Fruit fly (Drosophila melanogaster): ENCODE results near the gene Spp.

Gene Spp

DNA sequence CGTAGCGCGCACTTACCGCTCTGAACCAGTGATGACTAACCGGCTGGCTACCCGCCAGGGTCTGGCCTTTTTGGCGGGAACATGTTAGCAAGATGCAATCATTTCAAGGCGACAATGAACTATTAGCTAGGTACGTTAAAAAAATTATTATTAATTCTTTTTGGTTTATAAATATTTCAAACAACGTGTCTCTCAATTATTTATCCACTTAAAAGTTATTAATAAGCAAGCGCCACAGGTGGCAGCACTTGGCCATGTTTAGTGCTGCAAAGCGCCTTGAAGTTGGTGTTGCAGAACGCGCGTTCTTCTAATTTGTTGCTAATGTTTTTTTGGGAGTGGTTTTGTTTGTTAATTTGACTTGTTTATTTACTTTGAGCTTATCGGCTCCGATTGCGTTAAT, 29.8 kb upstream of the Spp start, which contains the start of the genes Ipk2 and cold (continued):
- TF ChIP-seq HLH3B (GFP tag; IDR thresholded peaks at IDR 0.05) (peak; percentile 54; the same call in 1 of the 2 replicates), repo (GFP tag; optimal IDR thresholded peaks at IDR 0.05) (peak; percentile 31), Chrac-16 (GFP tag; optimal IDR thresholded peaks at IDR 0.05) (peak; percentile 78), grau (tag; optimal IDR thresholded peaks at IDR 0.05) (peak; percentile 83), bsh (GFP tag; optimal IDR thresholded peaks at IDR 0.05) (peak in 1 of 2 experiments; percentile 69), NC2β (GFP tag; optimal IDR thresholded peaks at IDR 0.05) (peak; percentile 64), Camta (GFP tag; optimal IDR thresholded peaks at IDR 0.05) (peak; percentile 78), Xrp1 (GFP tag; IDR thresholded peaks at IDR 0.05) (peak; percentile 80), H15 (GFP tag; IDR thresholded peaks at IDR 0.05) (peak; percentile 21; the same call in 1 of the 3 replicates), sima (GFP tag; optimal IDR thresholded peaks at IDR 0.05) (no peak), pzg (GFP tag; optimal IDR thresholded peaks at IDR 0.05) (peak; percentile 79), Dek (tag; optimal IDR thresholded peaks at IDR 0.05) (peak; percentile 58), her (GFP tag; optimal IDR thresholded peaks at IDR 0.05) (peak; percentile 36), CG7987 (GFP tag; optimal IDR thresholded peaks at IDR 0.05) (peak; percentile 76), Dad (GFP tag; optimal IDR thresholded peaks at IDR 0.05) (peak; percentile 64), Oaz (GFP tag; IDR thresholded peaks at IDR 0.05) (no peak), CG14710 (tag; optimal IDR thresholded peaks at IDR 0.05) (peak; percentile 93), tup (GFP tag; optimal IDR thresholded peaks at IDR 0.05) (peak; percentile 88), Rx (GFP tag; IDR thresholded peaks at IDR 0.05) (peak; percentile 62), da (GFP tag; optimal IDR thresholded peaks at IDR 0.05) (peak; percentile 37), CG9727 (GFP tag; optimal IDR thresholded peaks at IDR 0.05) (peak; percentile 81), Atf6 (GFP tag; IDR thresholded peaks at IDR 0.05) (peak; percentile 53; the same call in 1 of the 2 replicates), sisA (GFP tag; IDR thresholded peaks at IDR 0.05) (peak; percentile 70), Bteb2 (GFP tag; optimal IDR thresholded peaks at IDR 0.05) (peak; percentile 87), Dref (GFP tag; IDR thresholded peaks at IDR 0.05) (0 out of 2 replicates have a peak, but pooled peaks have one; percentile 38), jigr1 (GFP tag; IDR thresholded peaks at IDR 0.05) (peak; percentile 46; the same call in 1 of the 3 replicates), lilli (GFP tag; optimal IDR thresholded peaks at IDR 0.05) (peak; percentile 93), dm (GFP tag; optimal IDR thresholded peaks at IDR 0.05) (peak; percentile 61), CG4360 (GFP tag; IDR thresholded peaks at IDR 0.05) (no peak), mam (GFP tag; optimal IDR thresholded peaks at IDR 0.05) (peak; percentile 89), CG16863 (GFP tag; optimal IDR thresholded peaks at IDR 0.05) (peak; percentile 64), CG6813 (GFP tag; optimal IDR thresholded peaks at IDR 0.05) (peak; percentile 5), HLH4C (GFP tag; IDR thresholded peaks at IDR 0.05; ENCODE audit: partially characterized antibody) (no peak; the same call in 2 of the 3 replicates), Fer3 (tag; optimal IDR thresholded peaks at IDR 0.05) (peak; percentile 72), CG15073 (GFP tag; optimal IDR thresholded peaks at IDR 0.05) (no peak), hkb (optimal IDR thresholded peaks at IDR 0.05) (peak; percentile 92), hkb (GFP tag; IDR thresholded peaks at IDR 0.05) (peak; percentile 67), CG9876 (GFP tag; optimal IDR thresholded peaks at IDR 0.05) (peak; percentile 63), Mad (GFP tag; optimal IDR thresholded peaks at IDR 0.05) (peak; percentile 82), Trl (optimal IDR thresholded peaks at IDR 0.05) (no peak), Trl (GFP tag; optimal IDR thresholded peaks at IDR 0.05) (peak; percentile 78), Stat92E (GFP tag; optimal IDR thresholded peaks at IDR 0.05) (no peak), dysf (GFP tag; IDR thresholded peaks at IDR 0.05) (peak; percentile 83), CG13624 (GFP tag; optimal IDR thresholded peaks at IDR 0.05) (peak; percentile 91), crol (GFP tag; IDR thresholded peaks at IDR 0.05) (no peak), PHDP (tag; optimal IDR thresholded peaks at IDR 0.05) (no peak), CG9932 (GFP tag; IDR thresholded peaks at IDR 0.05) (peak; percentile 91), otp (GFP tag; IDR thresholded peaks at IDR 0.05) (0 out of 3 replicates have a peak, but pooled peaks have one; percentile 64), B-H2 (GFP tag; optimal IDR thresholded peaks at IDR 0.05) (peak; percentile 87), br (optimal IDR thresholded peaks at IDR 0.05) (no peak), Scr (GFP tag; IDR thresholded peaks at IDR 0.05; ENCODE audit: partially characterized antibody) (0 out of 2 replicates have a peak, but pooled peaks have one; percentile 28), CG4328 (GFP tag; optimal IDR thresholded peaks at IDR 0.05) (peak; percentile 69)

Data from whole organism, embryonic.